Worm (Caenorhabditis elegans): ENCODE data around the gene ugt-61.
"Not testable (repeated sequence)": the region's sequence is repeated elsewhere in the genome, so short reads cannot be mapped to it uniquely, and the experiment has no call there.

Gene ugt-61

DNA sequence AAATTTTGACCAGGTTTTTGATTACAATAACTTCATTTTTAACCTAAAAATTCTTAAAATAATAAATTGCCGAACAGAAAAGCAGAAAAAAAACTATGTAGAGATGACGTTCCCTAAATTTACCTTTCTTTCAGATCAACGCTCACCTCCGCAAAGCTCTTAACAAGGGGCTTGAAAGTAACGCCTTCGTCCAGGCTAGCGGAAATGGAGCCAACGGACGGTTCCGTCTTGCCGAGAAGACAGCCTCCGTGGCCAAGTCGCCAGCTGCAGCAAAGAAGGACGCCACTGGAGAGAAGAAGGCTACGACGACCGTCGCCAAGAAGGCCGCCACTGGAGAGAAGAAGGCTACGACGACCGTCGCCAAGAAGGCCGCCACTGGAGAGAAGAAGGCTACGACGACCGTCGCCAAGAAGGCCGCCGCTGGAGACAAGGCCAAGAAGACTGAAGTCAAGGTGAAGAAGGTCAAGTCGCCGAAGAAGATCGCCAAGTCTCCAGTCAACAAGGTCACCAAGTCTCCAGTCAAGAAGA is 12.5 kb downstream of the ugt-61 start:
- TF ChIP-seq ref-1 (GFP tag; conservative IDR thresholded peaks at IDR 0.05) (no peak), flt-1 (GFP tag; IDR thresholded peaks at IDR 0.05) (no peak), ztf-29 (GFP tag; IDR thresholded peaks at IDR 0.05) (no peak), ztf-23 (GFP tag; IDR thresholded peaks at IDR 0.05) (no peak), T22C8.4 (GFP tag; IDR thresholded peaks at IDR 0.05) (no peak)

DNA sequence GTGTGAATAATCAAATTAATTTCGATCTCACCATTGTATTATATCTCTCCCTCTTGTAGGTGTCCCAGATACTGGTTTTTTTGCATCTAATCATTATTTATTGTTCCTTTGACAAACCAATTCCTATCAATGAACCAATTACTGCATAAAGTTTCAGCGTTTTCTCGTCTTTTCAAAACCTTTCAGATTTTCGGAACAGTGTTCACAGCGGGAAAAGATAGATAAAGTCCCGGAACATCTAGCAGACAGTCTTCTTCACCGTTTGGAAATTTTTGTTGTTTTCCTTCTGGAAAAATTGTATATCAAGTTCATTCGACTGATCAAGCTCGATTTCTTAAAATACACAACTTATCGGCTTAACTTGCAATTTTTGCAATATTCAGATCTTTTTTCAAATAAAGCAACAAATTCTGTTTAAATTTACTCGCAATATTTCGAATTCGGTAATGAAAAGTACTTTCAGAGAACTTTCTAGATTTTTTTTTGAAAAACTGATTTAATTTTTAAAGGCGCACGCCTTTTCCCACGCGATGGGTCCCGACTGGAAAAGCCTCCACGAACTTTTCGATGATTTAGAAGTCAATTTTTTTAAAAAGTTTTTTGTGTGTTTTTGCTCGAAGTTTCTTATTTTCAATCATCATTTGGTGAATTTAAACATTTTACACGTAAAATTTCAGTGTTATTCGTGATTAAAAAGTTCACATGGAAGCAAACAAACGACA is 13.2 kb downstream of the ugt-61 start, which contains the start of gene pgl-3:
Gene pgl-3 (plus strand): TSS at position 672 of the 722 bp plus-strand sequence.
- TF ChIP-seq tab-1 (GFP tag; IDR thresholded peaks at IDR 0.05) (no peak), klf-2 (GFP tag; conservative IDR thresholded peaks at IDR 0.05) (no peak), flt-1 (GFP tag; IDR thresholded peaks at IDR 0.05) (no peak), ztf-29 (GFP tag; IDR thresholded peaks at IDR 0.05) (no peak), ref-1 (GFP tag; conservative IDR thresholded peaks at IDR 0.05) (no peak)

DNA sequence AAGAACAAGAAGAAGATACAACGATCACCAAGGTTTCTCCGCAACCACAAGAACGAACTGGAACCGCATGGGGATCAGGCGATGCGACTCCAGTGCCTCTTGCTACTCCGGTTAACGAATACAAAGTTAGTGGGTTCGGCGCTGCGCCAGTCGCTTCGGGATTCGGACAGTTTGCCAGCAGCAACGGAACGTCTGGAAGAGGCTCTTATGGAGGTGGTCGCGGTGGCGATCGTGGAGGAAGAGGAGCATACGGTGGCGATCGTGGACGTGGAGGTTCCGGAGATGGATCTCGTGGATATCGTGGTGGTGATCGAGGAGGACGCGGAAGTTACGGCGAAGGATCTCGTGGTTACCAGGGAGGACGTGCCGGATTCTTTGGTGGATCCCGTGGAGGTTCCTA is 15.8 kb downstream of the ugt-61 start:
- TF ChIP-seq tab-1 (GFP tag; IDR thresholded peaks at IDR 0.05) (no peak), med-1 (GFP tag; optimal IDR thresholded peaks at IDR 0.05; ENCODE audit: insufficient read depth) (no peak), klf-2 (GFP tag; conservative IDR thresholded peaks at IDR 0.05) (no peak), ztf-29 (GFP tag; IDR thresholded peaks at IDR 0.05) (no peak), ztf-23 (GFP tag; IDR thresholded peaks at IDR 0.05) (no peak), cog-1 (tag; optimal IDR thresholded peaks at IDR 0.05) (no peak), T22C8.4 (GFP tag; IDR thresholded peaks at IDR 0.05) (no peak), flt-1 (GFP tag; IDR thresholded peaks at IDR 0.05) (no peak), ref-1 (GFP tag; conservative IDR thresholded peaks at IDR 0.05) (no peak)

DNA sequence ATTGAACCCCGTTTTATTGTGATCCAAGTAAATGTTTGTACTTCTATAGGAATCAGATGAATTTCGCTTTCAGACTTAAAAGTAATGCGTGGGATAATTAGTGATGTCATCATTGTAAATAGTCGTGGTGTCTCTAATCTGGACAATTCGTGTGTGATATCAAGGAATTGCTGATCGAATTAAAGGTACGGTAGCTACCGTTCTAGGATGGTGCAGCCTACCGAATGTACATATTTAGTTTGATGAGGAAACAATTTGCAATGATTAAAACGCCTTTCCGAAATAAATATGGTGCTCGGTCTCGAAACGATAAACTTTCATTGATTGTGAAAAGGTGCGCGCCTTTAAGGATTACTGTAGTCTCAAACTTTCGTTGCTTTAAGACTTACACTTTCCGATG is 16.3 kb downstream of the ugt-61 start:
- TF ChIP-seq klf-2 (GFP tag; conservative IDR thresholded peaks at IDR 0.05) (no peak), med-1 (GFP tag; optimal IDR thresholded peaks at IDR 0.05; ENCODE audit: insufficient read depth) (no peak), flt-1 (GFP tag; IDR thresholded peaks at IDR 0.05) (no peak), ztf-29 (GFP tag; IDR thresholded peaks at IDR 0.05) (no peak), ref-1 (GFP tag; conservative IDR thresholded peaks at IDR 0.05) (no peak), T22C8.4 (GFP tag; IDR thresholded peaks at IDR 0.05) (no peak), ztf-23 (GFP tag; IDR thresholded peaks at IDR 0.05) (no peak), cog-1 (tag; optimal IDR thresholded peaks at IDR 0.05) (no peak), tab-1 (GFP tag; IDR thresholded peaks at IDR 0.05) (no peak)

DNA sequence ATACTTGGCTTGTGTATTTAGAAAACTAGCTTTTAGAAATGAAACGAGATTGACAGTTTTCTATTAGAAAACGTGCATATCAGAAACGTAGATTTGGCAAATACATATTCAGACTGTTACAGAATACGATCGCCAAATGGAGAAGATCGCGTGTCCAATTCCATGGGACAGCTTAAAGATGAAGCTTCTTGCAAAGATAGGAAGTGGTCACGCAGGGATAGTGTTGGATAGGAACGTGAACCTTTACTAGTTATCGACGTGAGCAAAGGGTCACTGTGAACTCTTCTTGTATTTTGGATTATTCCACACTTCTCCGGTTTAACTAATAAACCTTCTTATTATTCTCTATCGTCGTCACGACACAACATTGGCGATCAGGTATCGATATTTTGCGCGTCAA is 18.5 kb downstream of the ugt-61 start, which contains the start of gene bgnt-1.4:
Gene bgnt-1.4 (plus strand): TSS at position 301 of the 400 bp plus-strand sequence.
- TF ChIP-seq med-1 (GFP tag; optimal IDR thresholded peaks at IDR 0.05; ENCODE audit: insufficient read depth); T22C8.4 (GFP tag; IDR thresholded peaks at IDR 0.05); ztf-23 (GFP tag; IDR thresholded peaks at IDR 0.05): not testable (repeated sequence)

DNA sequence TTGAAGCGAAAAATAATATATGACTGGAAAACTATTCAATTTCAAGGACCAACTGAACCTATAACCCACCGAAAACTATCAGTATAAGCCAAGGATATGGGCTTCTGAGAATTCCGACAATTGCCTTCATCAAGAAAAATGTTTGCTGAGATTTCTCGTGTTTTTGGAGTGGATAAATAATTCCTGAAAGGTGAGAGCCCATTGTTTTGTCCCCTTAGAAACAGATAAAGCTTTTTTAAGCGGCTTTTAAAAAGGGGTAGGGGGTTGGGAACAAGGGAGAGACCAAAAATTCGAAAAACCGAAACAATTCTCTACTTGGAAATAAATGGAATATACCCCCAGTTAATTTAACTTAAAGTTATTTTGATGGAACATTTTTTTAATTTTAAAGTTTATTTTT is 24.3 kb downstream of the ugt-61 start, which contains the start of gene C18G1.8:
Gene C18G1.8 (minus strand): TSS at position 101 of the 400 bp plus-strand sequence.
- TF ChIP-seq cog-1 (tag; optimal IDR thresholded peaks at IDR 0.05) (no peak), ztf-29 (GFP tag; IDR thresholded peaks at IDR 0.05) (no peak), med-1 (GFP tag; optimal IDR thresholded peaks at IDR 0.05; ENCODE audit: insufficient read depth) (no peak), tab-1 (GFP tag; IDR thresholded peaks at IDR 0.05) (no peak), flt-1 (GFP tag; IDR thresholded peaks at IDR 0.05) (no peak), T22C8.4 (GFP tag; IDR thresholded peaks at IDR 0.05) (no peak), ztf-23 (GFP tag; IDR thresholded peaks at IDR 0.05) (no peak), ref-1 (GFP tag; conservative IDR thresholded peaks at IDR 0.05) (no peak), klf-2 (GFP tag; conservative IDR thresholded peaks at IDR 0.05) (no peak)

DNA sequence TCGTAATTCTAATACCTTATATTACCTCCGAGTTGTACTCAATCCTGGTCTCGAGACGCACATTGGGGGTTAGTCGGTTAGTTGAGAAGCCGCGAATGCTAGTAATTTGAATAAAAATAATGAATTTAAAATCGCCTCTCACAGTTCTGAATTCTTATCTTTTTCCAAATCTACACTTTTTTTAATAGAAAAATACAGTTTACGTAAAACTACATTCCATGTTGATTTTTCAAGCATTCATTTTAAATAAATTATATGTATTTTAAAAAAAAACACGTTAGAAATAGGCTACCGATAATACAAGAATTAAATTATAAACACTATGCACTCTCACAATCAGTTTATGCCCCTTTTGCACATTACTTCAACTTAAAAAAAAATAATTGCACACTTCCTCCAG is 27.4 kb downstream of the ugt-61 start, which contains the start of gene C18G1.9:
Gene C18G1.9 (minus strand): TSS at position 101 of the 400 bp plus-strand sequence.
- TF ChIP-seq med-1 (GFP tag; optimal IDR thresholded peaks at IDR 0.05; ENCODE audit: insufficient read depth) (no peak), ztf-23 (GFP tag; IDR thresholded peaks at IDR 0.05) (no peak), ref-1 (GFP tag; conservative IDR thresholded peaks at IDR 0.05) (no peak), T22C8.4 (GFP tag; IDR thresholded peaks at IDR 0.05) (no peak), ztf-29 (GFP tag; IDR thresholded peaks at IDR 0.05) (no peak), flt-1 (GFP tag; IDR thresholded peaks at IDR 0.05) (no peak), klf-2 (GFP tag; conservative IDR thresholded peaks at IDR 0.05) (no peak), tab-1 (GFP tag; IDR thresholded peaks at IDR 0.05) (no peak), cog-1 (tag; optimal IDR thresholded peaks at IDR 0.05) (no peak)

DNA sequence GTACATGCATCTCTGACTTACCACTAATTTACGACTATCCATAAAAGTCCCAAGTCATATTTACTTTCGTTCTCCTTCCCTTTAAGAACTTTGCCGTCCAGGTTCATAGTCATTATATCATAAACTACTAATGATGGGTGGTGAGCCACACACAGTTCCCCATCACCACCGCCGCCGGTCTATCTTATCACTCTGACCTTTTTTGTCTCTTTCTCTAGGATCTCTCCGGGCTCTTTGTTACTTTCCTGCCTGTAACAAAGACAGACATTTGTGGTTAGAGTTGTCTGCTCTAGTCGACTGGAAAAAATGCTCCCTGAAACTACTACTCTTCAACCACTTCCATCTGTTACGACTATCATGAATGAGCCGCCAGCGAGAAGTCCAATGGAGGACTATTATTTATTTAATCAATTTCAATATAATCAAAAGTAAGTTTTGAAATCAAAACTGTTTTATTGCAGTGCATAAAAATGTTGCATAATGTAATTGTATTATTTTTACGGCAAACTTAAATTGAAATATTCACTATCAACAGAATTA is 28.3 kb downstream of the ugt-61 start, which contains the start of gene elt-7:
Gene elt-7 (plus strand): TSS at position 263 of the 540 bp plus-strand sequence.
- TF ChIP-seq flt-1 (GFP tag; IDR thresholded peaks at IDR 0.05), result no peak
- no peak for TF ChIP-seq tab-1 (GFP tag; IDR thresholded peaks at IDR 0.05)
- TF ChIP-seq T22C8.4 (GFP tag; IDR thresholded peaks at IDR 0.05), result no peak
- no peak for TF ChIP-seq med-1 (GFP tag; optimal IDR thresholded peaks at IDR 0.05; ENCODE audit: insufficient read depth)
- TF ChIP-seq ztf-29 (GFP tag; IDR thresholded peaks at IDR 0.05), result no peak
- no peak for TF ChIP-seq klf-2 (GFP tag; conservative IDR thresholded peaks at IDR 0.05)
- no peak for TF ChIP-seq ztf-23 (GFP tag; IDR thresholded peaks at IDR 0.05)
- no peak for TF ChIP-seq cog-1 (tag; optimal IDR thresholded peaks at IDR 0.05)
- no peak for TF ChIP-seq ref-1 (GFP tag; conservative IDR thresholded peaks at IDR 0.05)

DNA sequence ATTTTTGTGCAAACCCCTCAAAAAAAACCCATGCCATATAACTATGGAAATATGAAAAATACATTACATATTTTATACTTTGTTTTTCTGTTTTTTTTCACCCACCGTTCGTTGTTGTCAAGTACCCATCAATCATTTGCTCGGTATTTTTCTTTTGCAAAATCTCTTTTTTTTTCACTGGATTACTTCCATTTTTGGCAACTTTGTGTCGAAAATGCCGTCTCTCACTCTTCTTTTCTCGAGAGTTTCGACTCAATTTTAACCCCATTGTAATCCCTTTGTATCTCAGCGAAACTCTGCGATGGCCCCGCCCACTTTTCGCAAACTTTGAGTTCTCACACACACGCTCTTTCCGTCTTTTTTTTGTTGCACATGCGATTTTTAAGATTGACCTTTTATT is 32.9 kb downstream of the ugt-61 start:
- TF ChIP-seq cog-1 (tag; optimal IDR thresholded peaks at IDR 0.05) (no peak), med-1 (GFP tag; optimal IDR thresholded peaks at IDR 0.05; ENCODE audit: insufficient read depth) (no peak), T22C8.4 (GFP tag; IDR thresholded peaks at IDR 0.05) (no peak), flt-1 (GFP tag; IDR thresholded peaks at IDR 0.05) (no peak), ref-1 (GFP tag; conservative IDR thresholded peaks at IDR 0.05) (no peak), ztf-23 (GFP tag; IDR thresholded peaks at IDR 0.05) (no peak), klf-2 (GFP tag; conservative IDR thresholded peaks at IDR 0.05) (no peak), ztf-29 (GFP tag; IDR thresholded peaks at IDR 0.05) (no peak), tab-1 (GFP tag; IDR thresholded peaks at IDR 0.05) (no peak)
